Fruit fly (Drosophila melanogaster): ENCODE data around the gene CG32087.

The CG32087 gene

DNA sequence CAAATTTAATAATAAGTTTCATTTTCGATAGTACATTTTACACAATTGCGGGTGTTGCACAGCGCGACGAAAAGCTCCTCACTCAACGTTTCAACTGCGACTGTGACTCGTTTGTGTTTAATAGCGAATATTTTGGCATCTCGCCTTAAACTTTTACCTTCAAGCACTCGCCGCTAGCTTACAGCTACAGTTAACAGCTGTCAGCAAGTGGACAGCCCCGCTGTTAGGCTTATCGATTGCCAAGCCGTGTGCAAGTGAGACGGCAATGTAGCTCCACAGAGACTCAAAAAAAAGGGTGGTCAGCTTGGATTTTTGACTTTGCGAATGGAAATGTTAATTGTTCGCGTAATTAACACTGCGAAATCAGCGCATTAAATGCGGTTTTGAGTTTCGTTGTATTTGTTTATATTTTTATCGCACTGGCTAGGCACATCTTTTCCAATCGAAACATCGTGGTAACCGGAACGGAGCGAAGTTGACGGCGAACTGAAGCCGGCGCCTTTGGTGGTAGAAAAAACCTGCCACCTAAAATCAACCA lies 33.8 kb downstream of the CG32087 start, which contains the start of gene loaf:
Gene loaf (minus strand): TSS at position 488 of the 538 bp plus-strand sequence.
- no peak for TF ChIP-seq CTCF (optimal IDR thresholded peaks at IDR 0.05)
- TF ChIP-seq CG8478 (optimal IDR thresholded peaks at IDR 0.05): no peak

DNA sequence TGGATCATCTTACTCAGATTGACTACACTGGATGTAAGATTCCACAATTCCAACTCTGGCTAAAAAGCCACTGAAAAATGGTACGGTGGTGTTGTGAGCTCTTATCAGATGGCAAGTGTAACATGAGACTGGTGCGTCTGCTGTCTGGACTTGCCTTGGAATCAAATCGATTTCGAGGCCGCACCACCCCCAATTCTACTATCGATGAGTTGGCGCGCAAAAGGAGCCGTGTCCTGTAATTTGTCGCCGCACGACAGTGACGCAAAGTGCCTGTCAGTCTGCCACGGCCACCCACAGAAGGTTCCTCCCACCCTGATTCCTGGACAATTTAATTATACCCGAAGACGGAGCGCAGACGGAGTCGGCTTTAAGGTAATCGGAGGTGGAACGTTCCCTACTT lies 34.6 kb downstream of the CG32087 start:
- TF ChIP-seq CTCF (optimal IDR thresholded peaks at IDR 0.05): no peak
- no peak for TF ChIP-seq CG8478 (optimal IDR thresholded peaks at IDR 0.05)

DNA sequence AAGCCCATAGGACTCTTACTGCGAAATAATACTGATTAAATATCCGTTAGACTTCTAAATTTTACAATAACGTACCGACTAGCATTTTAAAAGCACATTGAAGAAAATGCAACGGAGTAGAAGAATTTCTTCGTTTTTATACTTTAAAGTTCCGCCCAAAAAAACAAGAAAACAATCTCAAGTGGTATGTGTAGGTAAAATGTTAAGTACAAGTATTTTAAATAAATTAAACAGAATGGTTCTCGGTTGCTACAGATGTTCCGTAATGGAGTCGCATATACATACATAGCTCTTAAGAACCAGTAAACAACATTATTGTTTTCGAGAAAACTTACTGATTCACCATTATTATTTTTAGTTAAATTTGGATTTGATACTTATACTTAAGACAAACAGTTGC lies 40.1 kb downstream of the CG32087 start, which contains the start of gene Muc68D:
Gene Muc68D (minus strand): TSS at position 101 of the 400 bp plus-strand sequence.
- TF ChIP-seq CG8478 (optimal IDR thresholded peaks at IDR 0.05) (no peak), CTCF (optimal IDR thresholded peaks at IDR 0.05) (no peak)

DNA sequence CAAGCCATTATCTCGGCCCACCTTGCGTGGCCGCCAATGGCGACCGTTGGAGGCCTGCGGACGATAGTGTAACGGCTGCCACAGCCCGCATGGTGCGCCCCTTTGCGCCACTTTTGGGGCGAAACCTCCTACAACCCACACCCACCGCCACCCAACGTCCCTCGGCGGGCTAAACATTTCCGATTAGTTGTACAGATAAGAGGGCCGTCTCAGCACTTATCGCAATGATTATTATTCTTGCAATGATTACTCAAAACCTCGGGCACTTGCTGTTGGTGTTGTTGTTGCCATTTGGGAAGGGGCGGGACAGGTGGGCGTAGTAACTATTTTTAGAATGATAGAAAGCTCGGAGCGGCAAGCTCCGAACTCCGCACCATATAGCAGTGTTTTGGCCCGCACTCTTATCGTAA lies 40.7 kb downstream of the CG32087 start:
- TF ChIP-seq CTCF (optimal IDR thresholded peaks at IDR 0.05) (no peak), CG8478 (optimal IDR thresholded peaks at IDR 0.05) (no peak)

DNA sequence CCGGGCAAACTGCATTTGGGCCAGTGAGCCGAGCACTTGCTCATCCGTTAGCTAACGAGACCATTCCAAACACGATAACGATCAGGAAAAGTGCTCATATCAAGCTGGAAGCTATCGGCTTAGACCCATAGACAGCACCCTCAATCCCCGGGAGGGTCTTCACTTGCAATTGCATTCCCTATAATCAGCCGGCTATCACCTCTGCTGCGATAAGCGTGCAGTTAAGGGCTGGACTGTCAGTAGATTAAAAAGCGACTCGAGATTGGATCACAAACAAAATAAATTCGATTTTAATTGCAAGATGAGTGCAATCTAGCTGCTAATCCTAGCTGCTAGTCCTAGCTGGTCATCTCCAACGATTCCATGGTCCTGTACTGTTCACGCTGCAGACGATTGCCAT lies 41.9 kb downstream of the CG32087 start:
- TF ChIP-seq CTCF (optimal IDR thresholded peaks at IDR 0.05) (no peak), CG8478 (optimal IDR thresholded peaks at IDR 0.05) (no peak)

DNA sequence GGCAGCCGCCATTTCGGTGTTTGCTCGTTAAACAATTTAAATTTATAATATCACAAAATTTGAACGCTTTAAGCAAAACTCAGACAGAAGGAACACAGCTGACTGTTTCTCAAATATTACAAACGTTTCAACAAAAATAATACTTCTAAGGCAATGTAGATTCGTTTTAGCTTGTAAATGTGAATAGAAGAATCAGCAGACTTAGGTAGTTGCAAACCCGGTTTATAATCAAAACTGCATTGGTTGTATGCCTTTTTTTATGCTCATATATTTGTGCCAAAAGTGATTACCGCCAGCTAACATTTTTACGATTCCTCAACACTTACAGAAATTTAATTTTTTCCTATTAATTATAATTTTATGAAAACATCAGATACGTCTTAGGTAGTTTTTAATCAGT lies 42.5 kb downstream of the CG32087 start, which contains the start of gene Tim13:
Gene Tim13 (minus strand): TSS at position 101 of the 400 bp plus-strand sequence.
- TF ChIP-seq CG8478 (optimal IDR thresholded peaks at IDR 0.05) (no peak), CTCF (optimal IDR thresholded peaks at IDR 0.05) (no peak)

DNA sequence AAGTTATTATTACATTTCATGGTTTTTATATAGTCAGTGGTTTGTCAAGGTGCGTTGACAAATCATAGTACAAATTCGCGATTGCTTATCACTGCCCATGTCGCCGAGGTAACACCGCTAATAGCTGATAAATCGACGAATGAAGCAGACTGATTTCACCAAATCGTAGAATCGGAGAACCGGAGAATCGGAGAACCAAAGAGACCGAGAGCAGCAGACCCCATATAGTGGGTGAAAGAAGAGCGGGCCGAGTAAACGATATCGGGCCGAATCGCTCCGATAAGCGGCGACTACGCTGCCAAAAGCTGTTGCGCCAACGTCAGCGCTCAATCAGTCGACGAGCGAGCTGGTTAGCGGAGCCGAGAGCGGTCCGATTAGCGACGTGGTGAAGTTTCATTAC lies 44.8 kb downstream of the CG32087 start, which contains the start of gene CG14131:
Gene CG14131 (plus strand): TSS at position 343 of the 400 bp plus-strand sequence.
- no peak for TF ChIP-seq CG8478 (optimal IDR thresholded peaks at IDR 0.05)

DNA sequence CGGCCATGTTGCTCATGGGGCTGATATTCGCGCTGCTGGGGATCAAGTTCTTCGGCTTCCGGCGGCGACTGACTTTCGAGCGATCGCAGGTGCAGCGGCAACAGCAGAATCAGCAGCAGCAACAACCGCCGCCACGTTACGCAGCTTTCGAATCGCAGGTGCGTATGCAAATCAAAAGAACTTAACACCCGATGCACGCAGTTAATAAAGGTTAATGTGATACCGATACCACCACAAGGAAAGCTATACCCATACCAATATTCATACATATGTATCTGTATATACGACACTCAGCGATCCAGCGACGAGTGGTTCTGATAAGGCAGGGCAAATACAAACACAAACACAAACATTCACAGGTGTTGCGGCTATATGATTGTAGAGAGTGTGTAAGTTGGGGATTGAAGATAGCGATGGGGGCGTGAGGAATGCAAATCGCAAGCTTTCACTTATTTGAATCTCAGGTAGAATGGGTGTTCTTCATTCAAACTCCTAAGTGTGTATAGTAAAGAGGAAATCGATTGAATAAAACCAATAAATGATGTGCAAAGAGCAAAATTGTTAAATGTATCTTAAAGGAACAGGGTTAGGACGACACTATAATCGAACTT lies 45.5 kb downstream of the CG32087 start:
- TF ChIP-seq CG8478 (optimal IDR thresholded peaks at IDR 0.05): no peak
